Worm (Caenorhabditis elegans) whole organism, L1 larva: ENCODE measurements around the gene C35B1.9.
A peak's percentile ranks its signal among the peaks of the same experiment; 100 is the strongest.

ENCODE experiments used
- Y116A8C.19 ChIP-seq: sonication (generic microtip); optimal IDR thresholded peaks from 2 replicates; lab custom pipeline; 2016; ENCODE audit warnings: missing compliant biosample characterization, missing genetic modification characterization, borderline replicate concordance
- blmp-1 ChIP-seq: fragments of 150-350 bp; optimal IDR thresholded peaks from 2 replicates; lab custom pipeline; 2014; ENCODE audit warnings: missing biosample characterization, missing genetic modification characterization
- ceh-8 ChIP-seq: fragments of 200-800 bp; sonication (Bioruptor generic); optimal IDR thresholded peaks from 2 replicates; lab custom pipeline; 2018; ENCODE audit warnings: mild to moderate bottlenecking, missing genetic modification characterization, moderate library complexity, missing compliant biosample characterization
- ceh-82 ChIP-seq, 3 experiments: fragments of 150-350 bp in 1 of 3; sonication (generic microtip) in 2 of 3; optimal IDR thresholded peaks; 2 replicates each; lab custom pipeline; 2014 to 2017; ENCODE audit warnings: missing biosample characterization in 3 of 3, missing genetic modification characterization in 3 of 3
- ceh-88 ChIP-seq: fragments of 200-800 bp; sonication (Bioruptor generic); IDR thresholded peaks from 2 replicates; pipeline ENCODE4 v1.3.6; 2022; ENCODE audit warnings: missing genetic modification characterization, missing compliant biosample characterization
- dpl-1 ChIP-seq, 3 experiments: fragments of 150-350 bp in 2 of 3; sonication (generic microtip) in 1 of 3; optimal IDR thresholded peaks; 2 replicates each; lab custom pipeline; 2014 to 2017; ENCODE audit warnings: missing biosample characterization in 3 of 3, missing genetic modification characterization in 3 of 3, missing genetic modification reagents in 3 of 3
- efl-1 ChIP-seq, 4 experiments: fragments of 150-350 bp; optimal IDR thresholded peaks in 3 of 4; peaks in 1 of 4; 1 replicate in 1 of 4; 2 replicates in 3 of 4; lab custom pipeline; 2014; ENCODE audit warnings: missing biosample characterization in 2 of 4, missing genetic modification characterization in 2 of 4, missing genetic modification reagents in 2 of 4
- egl-13 ChIP-seq: sonication (generic microtip); optimal IDR thresholded peaks from 2 replicates; lab custom pipeline; 2016; ENCODE audit warnings: missing genotype, missing genetic modification reagents, missing genetic modification characterization, missing compliant biosample characterization
- elt-2 ChIP-seq: sonication (generic microtip); optimal IDR thresholded peaks from 2 replicates; lab custom pipeline; 2016; ENCODE audit warnings: missing genetic modification characterization, mild to moderate bottlenecking, inconsistent platforms, missing compliant biosample characterization, missing genetic modification reagents
- elt-3 ChIP-seq, 6 experiments: fragments of 150-350 bp in 1 of 6; sonication (generic microtip); optimal IDR thresholded peaks; 2 replicates each; lab custom pipeline; 2017 to 2018; ENCODE audit warnings: missing biosample characterization in 6 of 6, missing genetic modification characterization in 6 of 6, inconsistent platforms in 1 of 6
- grh-1 ChIP-seq: fragments of 200-800 bp; sonication (Bioruptor generic); IDR thresholded peaks from 2 replicates; pipeline ENCODE4 v1.3.6; 2022; ENCODE audit warnings: missing genetic modification reagents, missing genetic modification characterization, missing compliant biosample characterization
- hpl-2 ChIP-seq: fragments of 150-350 bp; optimal IDR thresholded peaks from 2 replicates; lab custom pipeline; 2014; ENCODE audit warnings: missing biosample characterization, missing genetic modification reagents, missing genetic modification characterization
- irx-1 ChIP-seq: sonication (generic microtip); optimal IDR thresholded peaks from 2 replicates; lab custom pipeline; 2016; ENCODE audit warnings: missing genetic modification characterization, missing compliant biosample characterization
- lin-13 ChIP-seq: fragments of 150-350 bp; optimal IDR thresholded peaks from 2 replicates; lab custom pipeline; 2014; ENCODE audit warnings: missing biosample characterization, missing genetic modification reagents, missing genetic modification characterization
- lin-14 ChIP-seq: fragments of 200-800 bp; sonication (Bioruptor generic); optimal IDR thresholded peaks from 2 replicates; lab custom pipeline; 2018; ENCODE audit warnings: mild to moderate bottlenecking, missing genetic modification characterization, moderate library complexity, missing compliant biosample characterization
- lin-15B ChIP-seq: fragments of 150-350 bp; sonication (generic microtip); optimal IDR thresholded peaks from 3 replicates; lab custom pipeline; 2014; ENCODE audit warnings: missing biosample characterization, missing genetic modification characterization
- lin-35 ChIP-seq, 2 experiments: fragments of 150-350 bp; optimal IDR thresholded peaks; 2 replicates each; lab custom pipeline; 2014; ENCODE audit warnings: missing biosample characterization in 2 of 2, missing genetic modification characterization in 2 of 2, missing genetic modification reagents in 2 of 2
- lsy-2 ChIP-seq, 2 experiments: fragments of 150-350 bp; optimal IDR thresholded peaks; 2 replicates each; lab custom pipeline; 2014; ENCODE audit warnings: missing biosample characterization in 2 of 2, missing genetic modification characterization in 2 of 2
- mab-9 ChIP-seq: fragments of 200-800 bp; sonication (Bioruptor generic); IDR thresholded peaks from 2 replicates; pipeline ENCODE4 v1.3.6; 2022; ENCODE audit warnings: missing genetic modification reagents, missing genetic modification characterization, missing compliant biosample characterization
- mdl-1 ChIP-seq, 2 experiments: fragments of 150-350 bp; optimal IDR thresholded peaks; 2 replicates each; lab custom pipeline; 2014 to 2017; ENCODE audit warnings: missing biosample characterization in 2 of 2, missing genetic modification characterization in 2 of 2, inconsistent platforms in 1 of 2
- nhr-11 ChIP-seq: fragments of 150-350 bp; optimal IDR thresholded peaks from 2 replicates; lab custom pipeline; 2014; ENCODE audit warnings: missing biosample characterization, missing genetic modification characterization
- nhr-12 ChIP-seq: sonication (generic microtip); optimal IDR thresholded peaks from 2 replicates; lab custom pipeline; 2017; ENCODE audit warnings: missing biosample characterization, missing genetic modification characterization
- nhr-19 ChIP-seq: fragments of 200-800 bp; sonication (Bioruptor generic); conservative IDR thresholded peaks from 2 replicates; pipeline ENCODE4 v1.3.6; 2022; ENCODE audit warnings: missing genetic modification characterization, missing compliant biosample characterization
- nhr-20 ChIP-seq: sonication (generic microtip); optimal IDR thresholded peaks from 2 replicates; lab custom pipeline; 2016; ENCODE audit warnings: mild to moderate bottlenecking, missing genetic modification characterization, missing compliant biosample characterization
- nhr-47 ChIP-seq: sonication (generic microtip); optimal IDR thresholded peaks from 2 replicates; lab custom pipeline; 2016; ENCODE audit warnings: mild to moderate bottlenecking, missing genetic modification characterization, moderate library complexity, missing compliant biosample characterization
- nhr-71 ChIP-seq: sonication (generic microtip); optimal IDR thresholded peaks from 2 replicates; lab custom pipeline; 2016; ENCODE audit warnings: mild to moderate bottlenecking, missing genetic modification characterization, moderate library complexity, missing compliant biosample characterization
- nhr-77 ChIP-seq: fragments of 150-350 bp; optimal IDR thresholded peaks from 2 replicates; lab custom pipeline; 2014; ENCODE audit warnings: missing biosample characterization, missing genetic modification characterization
- nhr-84 ChIP-seq: sonication (generic microtip); optimal IDR thresholded peaks from 2 replicates; lab custom pipeline; 2017; ENCODE audit warnings: missing biosample characterization, missing genetic modification characterization
- nhr-85 ChIP-seq: sonication (generic microtip); peaks from one replicate; lab custom pipeline; 2016; ENCODE audit warnings: missing genetic modification characterization, inconsistent platforms, missing compliant biosample characterization
- nhr-90 ChIP-seq: sonication (generic microtip); optimal IDR thresholded peaks from 2 replicates; lab custom pipeline; 2016; ENCODE audit warnings: mild to moderate bottlenecking, missing genetic modification characterization, missing compliant biosample characterization; ENCODE audit not compliant: poor library complexity
- pag-3 ChIP-seq: sonication (generic microtip); optimal IDR thresholded peaks from 2 replicates; lab custom pipeline; 2017; ENCODE audit warnings: missing genetic modification characterization, mild to moderate bottlenecking, missing compliant biosample characterization, antibody characterized with exemption, borderline replicate concordance; ENCODE audit not compliant: insufficient read depth
- rnt-1 ChIP-seq: sonication (generic microtip); optimal IDR thresholded peaks from 2 replicates; lab custom pipeline; 2016; ENCODE audit warnings: mild to moderate bottlenecking, missing genetic modification characterization, moderate library complexity, missing compliant biosample characterization
- snpc-4 ChIP-seq: fragments of 150-350 bp; optimal IDR thresholded peaks from 2 replicates; lab custom pipeline; 2014; ENCODE audit warnings: missing biosample characterization, missing genetic modification characterization
- snu-23 ChIP-seq: sonication (generic microtip); optimal IDR thresholded peaks from 2 replicates; lab custom pipeline; 2016; ENCODE audit warnings: missing genetic modification characterization, missing compliant biosample characterization
- sox-4 ChIP-seq: sonication (generic microtip); optimal IDR thresholded peaks from 2 replicates; lab custom pipeline; 2016; ENCODE audit warnings: missing genetic modification characterization, missing compliant biosample characterization
- swsn-7 ChIP-seq: sonication (generic microtip); optimal IDR thresholded peaks from 2 replicates; lab custom pipeline; 2016; ENCODE audit warnings: missing genetic modification characterization, missing compliant biosample characterization
- tbx-2 ChIP-seq: sonication (generic microtip); optimal IDR thresholded peaks from 2 replicates; lab custom pipeline; 2016; ENCODE audit warnings: missing genetic modification characterization, missing compliant biosample characterization
- tlp-1 ChIP-seq: fragments of 150-350 bp; optimal IDR thresholded peaks from 2 replicates; lab custom pipeline; 2014; ENCODE audit warnings: missing biosample characterization, missing genetic modification characterization
- unc-86 ChIP-seq: sonication (generic microtip); optimal IDR thresholded peaks from 2 replicates; lab custom pipeline; 2016; ENCODE audit warnings: missing genetic modification characterization, missing compliant biosample characterization
- vab-15 ChIP-seq: sonication (generic microtip); optimal IDR thresholded peaks from 2 replicates; lab custom pipeline; 2017; ENCODE audit warnings: missing genotype, mild to moderate bottlenecking, missing genetic modification characterization, missing compliant biosample characterization
- xbp-1 ChIP-seq: sonication (generic microtip); optimal IDR thresholded peaks from 2 replicates; lab custom pipeline; 2016; ENCODE audit warnings: missing genetic modification characterization, missing compliant biosample characterization
- zag-1 ChIP-seq: fragments of 150-350 bp; optimal IDR thresholded peaks from 2 replicates; lab custom pipeline; 2014; ENCODE audit warnings: missing biosample characterization, missing genetic modification characterization

C35B1.9 gene

DNA sequence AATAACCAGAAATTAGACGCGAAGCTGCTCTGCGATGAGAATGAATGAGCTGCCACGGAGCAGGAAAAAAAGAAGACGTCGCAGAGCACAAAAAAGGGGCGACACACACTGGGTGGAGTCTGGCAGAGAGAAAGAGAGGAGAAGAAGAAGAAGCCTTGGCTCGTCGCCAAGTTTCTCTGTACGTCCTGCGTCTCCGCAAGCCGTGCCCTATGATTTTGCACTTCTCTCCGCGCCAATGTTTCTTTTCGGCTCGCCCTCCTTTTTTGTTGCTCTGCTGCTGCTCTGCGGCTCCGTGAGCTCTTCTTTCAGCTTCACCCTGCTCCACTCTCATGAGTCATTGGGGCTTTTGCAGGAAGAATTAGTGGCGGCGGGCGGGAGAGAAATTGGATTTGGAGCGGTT, 45.9 kb downstream of the C35B1.9 start, which contains the start of gene hlh-30 (continued):
- TF ChIP-seq egl-13 (tag; lab: Kevin White, UChicago) (peak; percentile 78), snpc-4 (tag; lab: Kevin White, UChicago) (no peak), sox-4 (tag; lab: Kevin White, UChicago) (peak; percentile 23), tbx-2 (tag; lab: Kevin White, UChicago) (peak; percentile 73), unc-86 (tag; lab: Kevin White, UChicago) (peak; percentile 69), nhr-12 (no peak), lin-14 (GFP tag; lab: Kevin White, UChicago) (peak; percentile 88), lin-35 (GFP tag; optimal IDR thresholded peaks at IDR 0.05; lab: Kevin White, UChicago) (peak in 1 of 2 experiments; percentile 63), ceh-8 (GFP tag; lab: Kevin White, UChicago) (peak; percentile 29), nhr-11 (tag; lab: Kevin White, UChicago) (no peak), snu-23 (GFP tag; lab: Kevin White, UChicago) (peak; percentile 29), hpl-2 (no peak), nhr-20 (tag; lab: Kevin White, UChicago) (peak; percentile 11), nhr-84 (tag; lab: Kevin White, UChicago) (no peak), nhr-19 (GFP tag; lab: Robert Waterston, UW) (0 out of 2 replicates have a peak, but pooled peaks have one; percentile 9), nhr-47 (tag; lab: Kevin White, UChicago) (peak; percentile 75)

DNA sequence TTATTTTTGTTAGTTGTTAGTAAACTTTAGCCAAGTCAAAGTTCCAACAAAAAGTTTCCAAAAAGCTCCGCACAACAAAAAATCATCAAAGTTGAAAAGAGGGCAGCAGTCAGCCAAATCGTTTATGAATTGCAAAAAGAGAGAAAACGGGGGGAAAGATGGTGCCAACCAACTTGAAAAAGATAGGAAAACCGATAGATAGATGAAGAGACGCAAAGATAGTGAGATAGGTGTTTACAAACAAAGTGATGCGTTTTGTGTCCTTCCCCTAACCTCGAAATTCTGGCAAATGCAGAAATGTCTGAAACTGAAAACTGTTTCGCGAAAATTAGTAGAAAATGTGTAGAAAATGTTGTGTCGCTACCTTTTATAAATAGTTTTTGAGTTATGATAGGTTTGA, 47.3 kb downstream of the C35B1.9 start:
- TF ChIP-seq lsy-2 (tag; optimal IDR thresholded peaks at IDR 0.05; lab: Kevin White, UChicago), result peak in 1 of 2 experiments; percentile 38
- peak; percentile 60 for TF ChIP-seq lin-14 (GFP tag; lab: Kevin White, UChicago)
- no peak for TF ChIP-seq nhr-71
- TF ChIP-seq snu-23 (GFP tag; lab: Kevin White, UChicago), result peak; percentile 19
- TF ChIP-seq efl-1 (optimal IDR thresholded peaks at IDR 0.05; lab: Kevin White, UChicago), result peak in 1 of 2 experiments; percentile 16
- TF ChIP-seq efl-1 (GFP tag; optimal IDR thresholded peaks at IDR 0.05 in 1 of 2; lab: Kevin White, UChicago), result no peak
- peak; percentile 34 for TF ChIP-seq blmp-1
- TF ChIP-seq rnt-1 (tag; lab: Kevin White, UChicago), result peak; percentile 31
- no peak for TF ChIP-seq nhr-77 (tag; lab: Kevin White, UChicago)

DNA sequence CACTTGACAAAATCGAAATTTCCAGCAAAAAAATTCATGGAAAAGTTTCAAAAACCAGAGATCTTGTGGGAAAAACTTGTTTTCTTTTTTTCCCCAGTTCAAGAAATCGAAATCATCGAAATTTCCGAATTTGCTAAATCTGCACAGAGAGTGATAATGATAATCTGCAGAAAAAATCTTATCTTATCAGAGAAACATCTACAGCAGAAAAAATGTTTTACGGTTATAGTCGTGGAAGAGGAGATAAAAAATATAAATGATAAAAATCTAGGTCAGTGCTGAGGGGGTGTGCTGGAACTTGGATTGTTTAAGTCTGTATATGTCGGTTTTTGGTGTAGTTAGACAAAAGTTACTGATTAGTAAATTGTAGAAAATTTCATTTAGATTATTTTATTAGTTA, 48.4 kb downstream of the C35B1.9 start:
- no peak for TF ChIP-seq pag-3 (tag; lab: Kevin White, UChicago)
- TF ChIP-seq elt-2, result peak; percentile 58
- TF ChIP-seq nhr-90, result no peak
- TF ChIP-seq ceh-88 (GFP tag; lab: Robert Waterston, UW), result no peak
- peak in 2 of 6 experiments; percentile 22 to 65 for TF ChIP-seq elt-3 (tag; optimal IDR thresholded peaks at IDR 0.05; lab: Kevin White, UChicago)
- TF ChIP-seq swsn-7 (tag; lab: Kevin White, UChicago), result no peak
- TF ChIP-seq mab-9 (GFP tag; lab: Robert Waterston, UW), result no peak
- TF ChIP-seq blmp-1, result peak; percentile 38

DNA sequence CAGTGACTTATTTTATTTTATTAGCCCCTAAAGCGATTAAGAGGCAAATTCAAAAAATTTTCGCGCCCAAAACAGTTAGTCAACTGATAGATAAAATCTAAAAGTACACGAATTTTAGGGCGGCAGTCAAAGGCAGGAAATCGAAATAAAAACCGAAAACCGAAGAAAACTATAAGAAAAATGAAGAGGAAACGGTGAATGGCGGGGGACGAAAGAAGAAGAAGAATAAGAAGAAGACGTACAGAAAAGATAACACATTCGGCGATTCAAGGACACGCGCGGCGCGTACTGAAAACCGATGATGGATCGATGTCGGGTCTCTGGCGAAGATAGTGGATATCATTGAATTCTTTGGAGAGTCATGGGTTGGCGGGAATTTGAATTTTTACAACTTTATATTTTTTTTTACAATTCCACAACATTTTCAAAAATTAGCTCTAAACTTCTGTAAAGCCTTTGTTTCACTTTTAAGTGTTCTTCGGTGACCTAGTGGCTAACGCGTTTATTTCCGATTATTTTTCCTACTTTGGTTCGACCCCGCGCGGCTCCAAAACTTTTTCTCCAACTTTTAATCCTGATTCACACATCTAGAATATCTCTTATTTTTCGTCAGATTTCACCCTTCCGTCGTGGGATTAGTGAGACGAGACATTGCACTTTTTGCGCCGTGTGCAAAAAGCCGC, 49.7 kb downstream of the C35B1.9 start:
- TF ChIP-seq nhr-90, result peak; percentile 68
- TF ChIP-seq Y116A8C.19 (tag; lab: Kevin White, UChicago), result no peak
- TF ChIP-seq zag-1 (tag; lab: Kevin White, UChicago), result no peak
- TF ChIP-seq lin-13, result peak; percentile 72
- TF ChIP-seq grh-1, result peak; percentile 38; the same call in 1 of the 2 replicates
- peak; percentile 35 for TF ChIP-seq rnt-1 (tag; lab: Kevin White, UChicago)
- TF ChIP-seq pag-3 (tag; lab: Kevin White, UChicago), result peak; percentile 59
- TF ChIP-seq efl-1 (optimal IDR thresholded peaks at IDR 0.05; lab: Kevin White, UChicago), result peak in 1 of 2 experiments; percentile 77
- TF ChIP-seq efl-1 (GFP tag; optimal IDR thresholded peaks at IDR 0.05 in 1 of 2; lab: Kevin White, UChicago), result peak; percentile 74 to 98
- TF ChIP-seq ceh-82 (tag; optimal IDR thresholded peaks at IDR 0.05; lab: Kevin White, UChicago), result peak in 1 of 3 experiments; percentile 6
- TF ChIP-seq vab-15 (tag; lab: Kevin White, UChicago), result no peak
- TF ChIP-seq dpl-1 (GFP tag; optimal IDR thresholded peaks at IDR 0.05; lab: Kevin White, UChicago), result peak; percentile 69 to 80 (median 75)
- peak; percentile 71 for TF ChIP-seq nhr-71
- TF ChIP-seq mdl-1 (tag; optimal IDR thresholded peaks at IDR 0.05; lab: Kevin White, UChicago), result peak in 1 of 2 experiments; percentile 43
- peak; percentile 96 for TF ChIP-seq nhr-85 (tag; lab: Kevin White, UChicago)
- TF ChIP-seq lin-15B (tag; lab: Kevin White, UChicago), result peak; percentile 61
- no peak for TF ChIP-seq sox-4 (tag; lab: Kevin White, UChicago)
- TF ChIP-seq lin-35 (GFP tag; optimal IDR thresholded peaks at IDR 0.05; lab: Kevin White, UChicago), result peak; percentile 72 to 85
- TF ChIP-seq snu-23 (GFP tag; lab: Kevin White, UChicago), result peak; percentile 76
- no peak for TF ChIP-seq tlp-1 (tag; lab: Kevin White, UChicago)
- TF ChIP-seq lsy-2 (tag; optimal IDR thresholded peaks at IDR 0.05; lab: Kevin White, UChicago), result peak in 1 of 2 experiments; percentile 49
- TF ChIP-seq irx-1 (tag; lab: Kevin White, UChicago), result no peak
- no peak for TF ChIP-seq nhr-84 (tag; lab: Kevin White, UChicago)
- TF ChIP-seq xbp-1 (tag; lab: Kevin White, UChicago), result no peak
- no peak for TF ChIP-seq nhr-11 (tag; lab: Kevin White, UChicago)
